Fruit fly (Drosophila melanogaster) whole organism, embryonic: Measurements from ENCODE around the gene Duox.
A peak's percentile ranks its signal among the peaks of the same experiment; 100 is the strongest.

Source experiments
- Bgb ChIP-seq: fragments of 200-800 bp; sonication (Bioruptor generic); IDR thresholded peaks from 2 replicates; pipeline ENCODE4 v1.3.6; 2022; ENCODE audit warnings: missing biosample characterization, missing genetic modification characterization; ENCODE audit not compliant: partially characterized antibody
- Bteb2 ChIP-seq: fragments of 200-800 bp; sonication (Bioruptor generic); optimal IDR thresholded peaks from 2 replicates; lab custom pipeline; 2016; ENCODE audit warnings: missing biosample characterization, missing genetic modification characterization
- CG10366 ChIP-seq: fragments of 200-800 bp; sonication (Bioruptor generic); IDR thresholded peaks from 2 replicates; pipeline ENCODE4 v1.3.6; 2022; ENCODE audit warnings: missing biosample characterization, missing genetic modification characterization
- CG12299 ChIP-seq: fragments of 200-800 bp; sonication (Bioruptor generic); optimal IDR thresholded peaks from 2 replicates; lab custom pipeline; 2018; ENCODE audit warnings: missing biosample characterization, mild to moderate bottlenecking, missing genetic modification characterization
- CG14014 ChIP-seq: fragments of 200-800 bp; sonication (Bioruptor generic); IDR thresholded peaks from 2 replicates; pipeline ENCODE4 v1.3.6; 2022; ENCODE audit warnings: missing biosample characterization, missing genetic modification characterization
- CG15514 ChIP-seq: fragments of 200-800 bp; sonication (Bioruptor generic); optimal IDR thresholded peaks from 3 replicates; lab custom pipeline; 2017; ENCODE audit warnings: missing biosample characterization, missing genetic modification characterization, mild to moderate bottlenecking, moderate library complexity, missing genetic modification reagents
- CG15601 ChIP-seq: fragments of 200-800 bp; sonication (Bioruptor generic); optimal IDR thresholded peaks from 3 replicates; lab custom pipeline; 2019; ENCODE audit warnings: missing biosample characterization, mild to moderate bottlenecking, missing genetic modification characterization, moderate library complexity
- CG1603 ChIP-seq: fragments of 200-800 bp; sonication (Bioruptor generic); optimal IDR thresholded peaks from 2 replicates; lab custom pipeline; 2019; ENCODE audit warnings: missing biosample characterization, mild to moderate bottlenecking, missing genetic modification characterization, moderate library complexity
- CG17359 ChIP-seq: fragments of 200-800 bp; sonication (Bioruptor generic); optimal IDR thresholded peaks from 3 replicates; lab custom pipeline; 2018; ENCODE audit warnings: missing biosample characterization, mild to moderate bottlenecking, missing genetic modification characterization, moderate library complexity
- CG17612 ChIP-seq: fragments of 200-800 bp; sonication (Bioruptor generic); IDR thresholded peaks from 2 replicates; pipeline ENCODE4 v1.3.6; 2022; ENCODE audit warnings: missing biosample characterization, missing genetic modification characterization
- CG18262 ChIP-seq: fragments of 200-800 bp; optimal IDR thresholded peaks from 3 replicates; lab custom pipeline; 2019; ENCODE audit warnings: missing biosample characterization, mild to moderate bottlenecking, missing genetic modification characterization, moderate library complexity
- CG2712 ChIP-seq: fragments of 200-800 bp; optimal IDR thresholded peaks from 3 replicates; lab custom pipeline; 2019; ENCODE audit warnings: missing biosample characterization, mild to moderate bottlenecking, missing genetic modification characterization, moderate library complexity
- CG2875 ChIP-seq: fragments of 200-800 bp; sonication (Bioruptor generic); optimal IDR thresholded peaks from 2 replicates; lab custom pipeline; 2017; ENCODE audit warnings: missing biosample characterization, mild to moderate bottlenecking, missing genetic modification characterization, missing genetic modification reagents
- CG3995 ChIP-seq: fragments of 200-800 bp; sonication (Bioruptor generic); optimal IDR thresholded peaks from 3 replicates; lab custom pipeline; 2016; ENCODE audit warnings: missing biosample characterization, missing genetic modification characterization
- CG4282 ChIP-seq: fragments of 200-800 bp; sonication (Bioruptor generic); optimal IDR thresholded peaks from 2 replicates; lab custom pipeline; 2016; ENCODE audit warnings: missing biosample characterization, missing genetic modification characterization
- CG4328 ChIP-seq: fragments of 200-800 bp; sonication (Bioruptor generic); optimal IDR thresholded peaks from 3 replicates; lab custom pipeline; 2017; ENCODE audit warnings: missing biosample characterization, missing genetic modification reagents, missing genetic modification characterization
- CG43689 ChIP-seq: fragments of 200-800 bp; sonication (Bioruptor generic); IDR thresholded peaks from 2 replicates; pipeline ENCODE4 v1.3.6; 2022; ENCODE audit warnings: missing biosample characterization, missing genetic modification characterization
- CG7987 ChIP-seq: fragments of 200-800 bp; sonication (Bioruptor generic); optimal IDR thresholded peaks from 2 replicates; lab custom pipeline; 2018; ENCODE audit warnings: missing biosample characterization, mild to moderate bottlenecking, missing genetic modification characterization, moderate library complexity
- CG8924 ChIP-seq: fragments of 200-800 bp; optimal IDR thresholded peaks from 3 replicates; lab custom pipeline; 2019; ENCODE audit warnings: missing biosample characterization, mild to moderate bottlenecking, missing genetic modification characterization, moderate library complexity
- CG9932 ChIP-seq: fragments of 200-800 bp; sonication (Bioruptor generic); IDR thresholded peaks from 2 replicates; pipeline ENCODE4 v1.3.6; 2022; ENCODE audit warnings: missing biosample characterization, missing genetic modification characterization
- Chrac-16 ChIP-seq: fragments of 200-800 bp; sonication (Bioruptor generic); optimal IDR thresholded peaks from 3 replicates; lab custom pipeline; 2016; ENCODE audit warnings: missing biosample characterization, missing genetic modification characterization
- Drgx ChIP-seq: fragments of 200-800 bp; sonication (Bioruptor generic); IDR thresholded peaks from 2 replicates; pipeline ENCODE4 v1.3.6; 2022; ENCODE audit warnings: missing biosample characterization, missing genetic modification characterization
- ERR ChIP-seq: fragments of 200-800 bp; sonication (Bioruptor generic); optimal IDR thresholded peaks from 2 replicates; lab custom pipeline; 2016; ENCODE audit warnings: missing biosample characterization, missing genetic modification characterization
- Ets65A ChIP-seq: fragments of 200-800 bp; sonication (Bioruptor generic); peaks from one replicate; lab custom pipeline; 2016; ENCODE audit warnings: missing biosample characterization, missing genetic modification characterization
- Fer3 ChIP-seq: fragments of 200-800 bp; sonication (Bioruptor generic); optimal IDR thresholded peaks from 2 replicates; lab custom pipeline; 2018; ENCODE audit warnings: missing biosample characterization, mild to moderate bottlenecking, missing genetic modification characterization, moderate library complexity
- HLH54F ChIP-seq: fragments of 200-800 bp; sonication (Bioruptor generic); optimal IDR thresholded peaks from 3 replicates; lab custom pipeline; 2016; ENCODE audit warnings: missing biosample characterization, missing genetic modification characterization
- Hmr ChIP-seq: fragments of 200-800 bp; sonication (Bioruptor generic); optimal IDR thresholded peaks from 3 replicates; lab custom pipeline; 2017; ENCODE audit warnings: mild to moderate bottlenecking, missing biosample characterization, missing genetic modification reagents, missing genetic modification characterization
- Hr78 ChIP-seq, 2 experiments: fragments of 200-800 bp in 1 of 2; fragments of >200 bp in 1 of 2; sonication (Bioruptor generic) in 1 of 2; optimal IDR thresholded peaks; 2 replicates each; lab custom pipeline; 2017 to 2019; ENCODE audit warnings: missing biosample characterization in 2 of 2, missing genetic modification characterization in 2 of 2, mild to moderate bottlenecking in 1 of 2, moderate library complexity in 1 of 2
- Lim3 ChIP-seq: fragments of 200-800 bp; sonication (Bioruptor generic); IDR thresholded peaks from 2 replicates; pipeline ENCODE4 v1.3.6; 2022; ENCODE audit warnings: missing biosample characterization, missing genetic modification characterization
- NC2β ChIP-seq: fragments of 200-800 bp; sonication (Bioruptor generic); optimal IDR thresholded peaks from 2 replicates; lab custom pipeline; 2016; ENCODE audit warnings: missing biosample characterization, missing genetic modification characterization
- Nf-YC ChIP-seq: fragments of 200-800 bp; optimal IDR thresholded peaks from 3 replicates; lab custom pipeline; 2019; ENCODE audit warnings: missing biosample characterization, mild to moderate bottlenecking, missing genetic modification characterization, moderate library complexity
- Oli ChIP-seq: fragments of 200-800 bp; sonication (Bioruptor generic); optimal IDR thresholded peaks from 2 replicates; lab custom pipeline; 2018; ENCODE audit warnings: missing biosample characterization, mild to moderate bottlenecking, missing genetic modification characterization, moderate library complexity
- Sox102F ChIP-seq: fragments of 200-800 bp; sonication (Bioruptor generic); optimal IDR thresholded peaks from 2 replicates; lab custom pipeline; 2018; ENCODE audit warnings: missing biosample characterization, mild to moderate bottlenecking, missing genetic modification characterization, moderate library complexity
- TFAM ChIP-seq: fragments of 200-800 bp; sonication (Bioruptor generic); optimal IDR thresholded peaks from 2 replicates; lab custom pipeline; 2017; ENCODE audit warnings: missing biosample characterization, missing genetic modification characterization, inconsistent platforms
- bowl ChIP-seq: fragments of 200-800 bp; sonication (Bioruptor generic); IDR thresholded peaks from 2 replicates; pipeline ENCODE4 v1.3.6; 2022; ENCODE audit warnings: missing biosample characterization, missing genetic modification characterization
- danr ChIP-seq: fragments of 200-800 bp; sonication (Bioruptor generic); IDR thresholded peaks from 2 replicates; pipeline ENCODE4 v1.3.6; 2022; ENCODE audit warnings: missing biosample characterization, missing genetic modification characterization
- dysf ChIP-seq: fragments of 200-800 bp; sonication (Bioruptor generic); IDR thresholded peaks from 3 replicates; pipeline ENCODE4 v1.3.6; 2022; ENCODE audit warnings: missing biosample characterization, missing genetic modification characterization
- emc ChIP-seq: fragments of 200-800 bp; sonication (Bioruptor generic); optimal IDR thresholded peaks from 2 replicates; lab custom pipeline; 2016; ENCODE audit warnings: missing biosample characterization, missing genetic modification characterization
- grn ChIP-seq: fragments of 200-800 bp; sonication (Bioruptor generic); optimal IDR thresholded peaks from 3 replicates; lab custom pipeline; 2017; ENCODE audit warnings: missing biosample characterization, missing genetic modification characterization
- lab ChIP-seq: fragments of 200-800 bp; sonication (Bioruptor generic); optimal IDR thresholded peaks from 3 replicates; lab custom pipeline; 2017; ENCODE audit warnings: missing biosample characterization, missing genetic modification characterization, mild to moderate bottlenecking, moderate library complexity, missing genetic modification reagents
- lilli ChIP-seq: fragments of 200-800 bp; sonication (Bioruptor generic); optimal IDR thresholded peaks from 3 replicates; lab custom pipeline; 2016; ENCODE audit warnings: missing biosample characterization, missing genetic modification characterization
- otp ChIP-seq: fragments of 200-800 bp; sonication (Bioruptor generic); IDR thresholded peaks from 3 replicates; pipeline ENCODE4, ENCODE4 v1.3.6; 2022; ENCODE audit warnings: missing biosample characterization, missing genetic modification characterization
- pho ChIP-seq: fragments of 200-800 bp; sonication (Bioruptor generic); optimal IDR thresholded peaks from 2 replicates; lab custom pipeline; 2016; ENCODE audit warnings: missing biosample characterization, missing genetic modification characterization
- prd ChIP-seq, 3 experiments: fragments of >200 bp in 2 of 3; fragments of 200-800 bp in 1 of 3; sonication (Bioruptor generic) in 1 of 3; optimal IDR thresholded peaks in 2 of 3; IDR thresholded peaks in 1 of 3; 2 replicates in 2 of 3; 3 replicates in 1 of 3; pipeline versions ENCODE4 v1.3.6 to Lab custom; 2017 to 2022; ENCODE audit warnings: missing biosample characterization in 1 of 3, missing genetic modification characterization in 1 of 3
- rib ChIP-seq: fragments of 200-800 bp; sonication (Bioruptor generic); IDR thresholded peaks from 2 replicates; pipeline ENCODE4 v1.3.6; 2022; ENCODE audit warnings: missing biosample characterization, missing genetic modification characterization
- tap ChIP-seq: fragments of 200-800 bp; optimal IDR thresholded peaks from 3 replicates; lab custom pipeline; 2019; ENCODE audit warnings: missing biosample characterization, mild to moderate bottlenecking, missing genetic modification characterization, moderate library complexity
- tgo ChIP-seq: fragments of 200-800 bp; sonication (Bioruptor generic); IDR thresholded peaks from 3 replicates; pipeline ENCODE4 v1.3.6; 2022; ENCODE audit warnings: missing biosample characterization, missing genetic modification characterization
- toy ChIP-seq: fragments of 200-800 bp; sonication (Bioruptor generic); IDR thresholded peaks from 2 replicates; pipeline ENCODE4 v1.3.6; 2022; ENCODE audit warnings: missing biosample characterization, missing genetic modification characterization

The Duox gene

DNA sequence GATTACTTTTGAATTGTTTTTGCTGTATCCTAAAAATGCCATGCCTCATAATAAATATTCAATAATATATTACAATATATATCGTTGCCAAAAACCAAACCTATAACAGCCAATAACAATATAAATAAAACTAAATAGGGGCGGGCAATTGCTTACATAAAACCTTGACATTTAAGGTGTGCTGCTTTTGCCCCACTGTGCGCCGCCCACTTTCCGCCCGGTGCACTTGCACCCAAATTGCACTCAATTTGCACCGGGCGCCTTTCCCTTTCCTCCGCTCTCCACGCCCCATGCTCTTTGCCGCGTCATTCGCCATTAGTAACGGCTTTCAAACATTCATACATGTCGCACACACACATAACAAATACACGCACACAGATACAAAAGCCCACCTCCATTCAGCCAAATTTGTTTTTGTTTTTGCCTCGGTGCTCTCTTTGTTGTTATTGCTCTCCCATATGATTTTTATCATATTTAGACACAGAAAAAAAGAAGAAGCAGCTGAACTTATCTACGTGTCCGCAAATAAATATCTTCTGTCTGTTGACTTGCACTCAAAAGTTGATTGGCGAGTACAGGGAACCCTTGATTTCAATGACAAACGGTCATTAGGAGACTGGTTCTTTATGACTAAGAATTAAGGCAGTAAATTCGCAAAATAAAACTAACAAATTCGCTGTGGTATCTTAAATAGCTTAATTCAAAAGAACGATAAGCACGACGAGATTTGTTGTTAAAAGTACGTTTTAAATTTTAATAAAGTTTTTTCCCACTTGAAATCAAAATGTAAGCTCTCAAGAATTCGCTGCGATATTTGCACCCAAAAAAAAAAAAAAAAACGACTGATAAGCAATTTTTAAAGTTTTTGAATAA lies 28.1 kb upstream of the Duox start (continued):
- no peak for TF ChIP-seq CG1603
- TF ChIP-seq Oli (tag; lab: Kevin White, UChicago) = peak; percentile 33
- TF ChIP-seq lilli (GFP tag; lab: Kevin White, UChicago) = peak; percentile 31
- TF ChIP-seq ERR (GFP tag; lab: Kevin White, UChicago) = peak; percentile 19
- TF ChIP-seq pho (GFP tag; lab: Kevin White, UChicago) = peak; percentile 33
- TF ChIP-seq lab (GFP tag; lab: Kevin White, UChicago) = peak; percentile 60
- no peak for TF ChIP-seq toy (GFP tag; lab: Robert Waterston, UW)
- TF ChIP-seq CG7987 (GFP tag; lab: Kevin White, UChicago) = peak; percentile 44
- peak in 1 of 2 experiments; percentile 28 for TF ChIP-seq Hr78 (GFP tag; optimal IDR thresholded peaks at IDR 0.05; lab: Kevin White, UChicago)
- TF ChIP-seq emc = no peak
- TF ChIP-seq grn (GFP tag; lab: Kevin White, UChicago) = peak; percentile 85
- no peak for TF ChIP-seq HLH54F (GFP tag; lab: Kevin White, UChicago)
- TF ChIP-seq dysf (GFP tag; lab: Robert Waterston, UW) = 0 out of 3 replicates have a peak, but pooled peaks have one; percentile 40
- TF ChIP-seq Ets65A (GFP tag; lab: Kevin White, UChicago) = peak; percentile 35
- TF ChIP-seq CG2712 = peak; percentile 16
- TF ChIP-seq bowl (GFP tag; lab: Robert Waterston, UW) = 0 out of 2 replicates have a peak, but pooled peaks have one; percentile 37
- no peak for TF ChIP-seq CG15514
- TF ChIP-seq Sox102F (GFP tag; lab: Kevin White, UChicago) = peak; percentile 43
- TF ChIP-seq CG17359 (tag; lab: Kevin White, UChicago) = peak; percentile 39
- peak; percentile 24 for TF ChIP-seq CG8924
- peak; percentile 47; the same call in 1 of the 2 replicates for TF ChIP-seq Bgb (GFP tag; lab: Robert Waterston, UW)
- TF ChIP-seq rib = peak; percentile 76; the same call in 1 of the 2 replicates
- peak; percentile 83 for TF ChIP-seq Drgx (GFP tag; lab: Robert Waterston, UW)
- TF ChIP-seq CG9932 (GFP tag; lab: Robert Waterston, UW) = no peak
- TF ChIP-seq CG18262 (tag; lab: Kevin White, UChicago) = peak; percentile 12
- peak; percentile 16 for TF ChIP-seq Fer3 (tag; lab: Kevin White, UChicago)
- TF ChIP-seq tap (tag; lab: Kevin White, UChicago) = peak; percentile 30
- 0 out of 3 replicates have a peak, but pooled peaks have one; percentile 24 for TF ChIP-seq tgo (GFP tag; lab: Robert Waterston, UW)
- TF ChIP-seq prd (optimal IDR thresholded peaks at IDR 0.05; lab: Kevin White, UChicago) = no peak
- peak; percentile 34; the same call in 1 of the 3 replicates for TF ChIP-seq prd (GFP tag; IDR thresholded peaks at IDR 0.05; lab: Robert Waterston, UW)
- no peak for TF ChIP-seq CG43689 (GFP tag; lab: Robert Waterston, UW)
- TF ChIP-seq CG15601 = no peak
- peak; percentile 6 for TF ChIP-seq CG4282 (GFP tag; lab: Kevin White, UChicago)

DNA sequence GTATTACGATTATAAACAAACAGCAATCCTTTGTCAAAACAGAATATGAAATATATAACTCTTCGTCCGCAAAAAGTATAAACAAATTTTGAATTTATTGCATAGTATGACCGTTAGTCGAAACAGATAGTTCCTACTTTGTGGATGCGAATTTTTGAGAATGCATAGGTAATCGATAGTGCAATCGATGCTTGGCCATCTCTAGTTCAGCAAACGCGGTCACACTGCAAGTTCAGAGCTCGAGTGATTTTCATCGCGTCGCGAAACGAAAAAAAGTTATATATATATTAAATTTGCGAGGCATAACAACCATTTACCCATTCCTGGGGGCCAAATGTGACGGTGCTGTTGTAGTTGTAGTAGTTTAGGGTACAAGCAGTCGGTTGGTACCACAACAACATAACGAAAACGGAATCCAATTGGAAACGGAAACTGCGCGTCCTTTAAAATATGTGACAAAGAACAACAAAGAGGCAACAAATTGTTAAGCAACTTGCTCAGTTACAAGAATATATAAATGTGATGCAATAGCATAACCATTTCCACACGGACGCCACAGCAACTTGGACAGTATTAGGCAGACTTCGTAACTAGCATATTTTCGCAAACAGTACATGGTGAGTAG lies 27.0 kb upstream of the Duox start, which contains the start of gene CG2991:
TSS of gene CG2991 (plus strand) at position 205 of the 625 bp plus-strand sequence.
- TF ChIP-seq Bteb2 (GFP tag; lab: Kevin White, UChicago) (no peak), CG17612 (no peak), CG10366 (GFP tag; lab: Robert Waterston, UW) (no peak), Nf-YC (tag; lab: Kevin White, UChicago) (peak; percentile 58), CG12299 (tag; lab: Kevin White, UChicago) (peak; percentile 61), NC2β (GFP tag; lab: Kevin White, UChicago) (peak; percentile 25), CG2875 (GFP tag; lab: Kevin White, UChicago) (no peak), Chrac-16 (GFP tag; lab: Kevin White, UChicago) (no peak), TFAM (GFP tag; lab: Kevin White, UChicago) (no peak), danr (GFP tag; lab: Robert Waterston, UW) (no peak), CG4328 (GFP tag; lab: Kevin White, UChicago) (no peak), CG14014 (GFP tag; lab: Robert Waterston, UW) (peak; percentile 15; the same call in 1 of the 2 replicates), otp (no peak), Lim3 (GFP tag; lab: Robert Waterston, UW) (no peak), Hmr (peak; percentile 31), CG3995 (GFP tag; lab: Kevin White, UChicago) (peak; percentile 58), Bgb (GFP tag; lab: Robert Waterston, UW) (peak; percentile 91)
